Worm (Caenorhabditis elegans): ENCODE data around the gene unc-98.

The unc-98 gene

DNA sequence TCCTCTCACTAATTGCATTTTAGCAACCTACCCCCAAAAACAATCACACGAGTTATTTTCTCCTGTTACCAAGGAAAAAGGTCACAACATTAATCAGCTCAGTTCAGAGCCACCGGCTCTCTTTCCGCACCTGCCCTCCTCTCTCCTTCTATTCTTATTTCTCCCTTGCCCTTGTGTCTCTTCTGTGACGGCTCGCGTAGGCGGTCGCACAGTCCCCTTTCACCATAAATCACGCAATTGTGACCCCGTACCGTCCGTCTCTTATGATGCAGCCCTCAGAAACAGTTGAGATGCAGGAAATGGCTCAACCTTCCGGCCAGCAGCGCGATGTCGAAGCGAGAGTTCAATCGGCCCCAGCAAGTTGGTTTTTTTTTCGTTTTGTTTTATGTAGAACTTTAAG, 10.8 kb downstream of the unc-98 start, which contains the start of gene sto-1:
Gene sto-1 (plus strand): TSS at position 200 of the 400 bp plus-strand sequence.
- TF ChIP-seq nhr-11 (tag; optimal IDR thresholded peaks at IDR 0.05) (no peak), egl-43 (GFP tag; IDR thresholded peaks at IDR 0.05) (no peak), ZK546.5 (tag; optimal IDR thresholded peaks at IDR 0.05) (no peak), lin-39 (tag; optimal IDR thresholded peaks at IDR 0.05) (no peak), F49E8.2 (tag; optimal IDR thresholded peaks at IDR 0.05; ENCODE audit: borderline replicate concordance) (no peak), dpl-1 (GFP tag; optimal IDR thresholded peaks at IDR 0.05) (no peak), fkh-10 (GFP tag; optimal IDR thresholded peaks at IDR 0.05) (no peak), zfp-3 (GFP tag; conservative IDR thresholded peaks at IDR 0.05) (no peak), ceh-82 (tag; optimal IDR thresholded peaks at IDR 0.05) (no peak), lin-29 (GFP tag; IDR thresholded peaks at IDR 0.05) (no peak), T20F7.1 (GFP tag; optimal IDR thresholded peaks at IDR 0.05) (no peak)

DNA sequence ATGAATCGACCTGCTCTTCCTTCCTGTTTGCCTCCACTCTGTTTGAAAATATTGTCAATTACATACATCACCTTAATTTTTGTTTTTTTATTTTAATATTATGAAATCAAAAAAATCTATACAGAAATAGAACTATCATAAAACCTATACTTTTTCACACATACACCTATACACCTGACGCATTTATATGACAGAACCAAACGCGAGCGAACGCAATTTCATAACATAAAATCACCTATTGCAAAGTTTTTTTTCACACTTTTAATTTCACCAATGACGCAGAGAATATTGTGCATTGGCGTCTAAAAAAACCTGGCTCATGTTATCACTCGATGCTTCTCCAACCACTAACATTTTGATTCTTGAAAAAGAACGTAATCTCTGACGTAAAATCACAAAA, 11.4 kb downstream of the unc-98 start:
- TF ChIP-seq lin-29 (GFP tag; IDR thresholded peaks at IDR 0.05) (no peak), ceh-28 (tag; optimal IDR thresholded peaks at IDR 0.05) (no peak), mes-2 (tag; optimal IDR thresholded peaks at IDR 0.05; ENCODE audit: poor library complexity, severe bottlenecking) (no peak), egl-27 (tag; optimal IDR thresholded peaks at IDR 0.05) (no peak), jun-1 (tag; optimal IDR thresholded peaks at IDR 0.05) (no peak), Y48G9A.11 (GFP tag; IDR thresholded peaks at IDR 0.05) (no peak), lim-7 (GFP tag; IDR thresholded peaks at IDR 0.05) (no peak), nhr-10 (tag; optimal IDR thresholded peaks at IDR 0.05) (no peak), tra-1 (GFP tag; IDR thresholded peaks at IDR 0.05) (no peak), mep-1 (tag; optimal IDR thresholded peaks at IDR 0.05) (no peak), php-3 (GFP tag; IDR thresholded peaks at IDR 0.05) (no peak), hlh-30 (tag; optimal IDR thresholded peaks at IDR 0.05; ENCODE audit: insufficient read depth) (no peak), Y105C5A.15 (GFP tag; IDR thresholded peaks at IDR 0.05) (no peak), fos-1 (tag; optimal IDR thresholded peaks at IDR 0.05) (no peak)

DNA sequence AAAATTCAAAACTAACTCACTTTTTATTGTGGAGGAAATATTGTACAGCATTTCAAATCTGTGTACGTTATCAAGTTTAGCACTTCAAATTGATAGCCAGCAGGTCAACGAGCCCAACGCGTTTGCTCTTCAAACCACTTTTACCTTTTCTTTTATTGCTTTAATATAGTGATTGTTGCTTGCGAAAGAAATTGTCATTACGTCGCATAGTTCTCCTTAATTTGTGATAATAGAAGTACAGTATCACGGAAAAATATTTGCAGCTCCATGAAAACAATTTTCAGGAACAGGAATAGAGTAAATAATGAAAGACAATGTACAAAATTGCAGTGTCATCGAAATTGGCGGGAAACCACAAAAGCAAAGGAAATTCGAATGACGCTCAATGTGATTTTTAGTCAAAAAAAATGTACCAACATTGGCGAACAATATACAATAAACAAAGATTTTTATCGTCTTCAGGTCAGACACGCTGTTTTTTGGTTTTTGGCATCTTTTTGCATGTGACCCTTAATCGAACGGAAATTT, 14.4 kb downstream of the unc-98 start, which contains the start of the genes PDB1.1 and F08C6.5:
Gene PDB1.1 (minus strand): TSS at position 158 of the 528 bp plus-strand sequence.
Gene F08C6.5 (plus strand): TSS at position 478 of the 528 bp plus-strand sequence.
- TF ChIP-seq daf-16 (GFP tag; optimal IDR thresholded peaks at IDR 0.05) (no peak), daf-16 (tag; optimal IDR thresholded peaks at IDR 0.05) (peak; percentile 88), nhr-102 (tag; optimal IDR thresholded peaks at IDR 0.05) (no peak), F49E8.2 (tag; optimal IDR thresholded peaks at IDR 0.05; ENCODE audit: borderline replicate concordance) (no peak), mep-1 (tag; optimal IDR thresholded peaks at IDR 0.05) (no peak), daf-12 (tag; optimal IDR thresholded peaks at IDR 0.05) (no peak), tag-97 (GFP tag; IDR thresholded peaks at IDR 0.05) (no peak), duxl-1 (tag; optimal IDR thresholded peaks at IDR 0.05; ENCODE audit: poor library complexity) (no peak), mdl-1 (tag; optimal IDR thresholded peaks at IDR 0.05) (peak in 1 of 2 experiments; percentile 57), R02D3.7 (tag; optimal IDR thresholded peaks at IDR 0.05) (no peak), nhr-48 (tag; optimal IDR thresholded peaks at IDR 0.05) (peak; percentile 4), jun-1 (tag; optimal IDR thresholded peaks at IDR 0.05) (no peak), zfp-2 (tag; optimal IDR thresholded peaks at IDR 0.05) (no peak), zip-11 (GFP tag; IDR thresholded peaks at IDR 0.05) (no peak), T26A8.4 (GFP tag; IDR thresholded peaks at IDR 0.05) (no peak), dve-1 (tag; optimal IDR thresholded peaks at IDR 0.05; ENCODE audit: insufficient read depth) (peak; percentile 4), php-3 (GFP tag; IDR thresholded peaks at IDR 0.05) (peak; percentile 83), mes-2 (tag; optimal IDR thresholded peaks at IDR 0.05; ENCODE audit: poor library complexity, severe bottlenecking) (no peak), nhr-28 (tag; optimal IDR thresholded peaks at IDR 0.05) (peak; percentile 88), hlh-11 (tag; optimal IDR thresholded peaks at IDR 0.05) (peak; percentile 55), saeg-2 (GFP tag; IDR thresholded peaks at IDR 0.05) (no peak), arid-1 (GFP tag; conservative IDR thresholded peaks at IDR 0.05) (no peak), ceh-82 (tag; optimal IDR thresholded peaks at IDR 0.05) (no peak), madf-5 (GFP tag; IDR thresholded peaks at IDR 0.05) (no peak), nhr-42 (GFP tag; IDR thresholded peaks at IDR 0.05) (no peak), daf-19 (GFP tag; conservative IDR thresholded peaks at IDR 0.05) (no peak), Y48G9A.11 (GFP tag; IDR thresholded peaks at IDR 0.05) (no peak), ceh-20 (GFP tag; IDR thresholded peaks at IDR 0.05) (no peak), attf-4 (tag; optimal IDR thresholded peaks at IDR 0.05) (no peak), lin-39 (tag; optimal IDR thresholded peaks at IDR 0.05) (no peak), hif-1 (tag; optimal IDR thresholded peaks at IDR 0.05) (no peak), egl-43 (GFP tag; IDR thresholded peaks at IDR 0.05) (no peak)
